Worm (Caenorhabditis elegans) whole organism, L4 larva: ENCODE data around the gene ZC13.1.

Source experiments
- Y105C5A.15 ChIP-seq: fragments of 200-800 bp; sonication (Bioruptor generic); IDR thresholded peaks from 2 replicates; pipeline ENCODE4 v1.3.6; 2022; ENCODE audit warnings: missing genetic modification characterization, missing compliant biosample characterization
- ctbp-1 ChIP-seq: fragments of 200-800 bp; sonication (Bioruptor generic); IDR thresholded peaks from 2 replicates; pipeline ENCODE4 v1.3.6; 2022; ENCODE audit warnings: missing genetic modification reagents, missing genetic modification characterization, missing compliant biosample characterization
- daf-12 ChIP-seq: fragments of 150-350 bp; optimal IDR thresholded peaks from 2 replicates; lab custom pipeline; 2014; ENCODE audit warnings: missing biosample characterization, missing genetic modification reagents, missing genetic modification characterization
- daf-19 ChIP-seq: fragments of 200-800 bp; sonication (Bioruptor generic); conservative IDR thresholded peaks from 2 replicates; pipeline ENCODE4 v1.3.6; 2022; ENCODE audit warnings: missing genetic modification characterization, missing compliant biosample characterization
- lsy-2 ChIP-seq, 2 experiments: fragments of 150-350 bp in 1 of 2; sonication (generic microtip) in 1 of 2; optimal IDR thresholded peaks; 2 replicates each; lab custom pipeline; 2014 to 2017; ENCODE audit warnings: missing biosample characterization in 2 of 2, missing genetic modification characterization in 2 of 2
- nhr-11 ChIP-seq: fragments of 150-350 bp; optimal IDR thresholded peaks from 2 replicates; lab custom pipeline; 2014; ENCODE audit warnings: missing biosample characterization, missing genetic modification characterization
- nhr-6 ChIP-seq: fragments of 150-350 bp; optimal IDR thresholded peaks from 2 replicates; lab custom pipeline; 2014; ENCODE audit warnings: missing biosample characterization, missing genetic modification characterization
- pha-4 ChIP-seq, 2 experiments: fragments of 150-350 bp in 1 of 2; fragments of 200-800 bp in 1 of 2; sonication (Bioruptor generic) in 1 of 2; IDR thresholded peaks in 1 of 2; optimal IDR thresholded peaks in 1 of 2; 2 replicates each; pipeline versions ENCODE4 v1.3.6 to Lab custom; 2014 to 2022; ENCODE audit warnings: missing genetic modification characterization in 2 of 2, missing genetic modification reagents in 2 of 2, missing biosample characterization in 1 of 2, missing compliant biosample characterization in 1 of 2
- skn-1 ChIP-seq: fragments of 150-350 bp; optimal IDR thresholded peaks from 2 replicates; lab custom pipeline; 2014; ENCODE audit warnings: missing biosample characterization, missing genetic modification characterization
- unc-130 ChIP-seq: sonication (generic microtip); optimal IDR thresholded peaks from 2 replicates; lab custom pipeline; 2016; ENCODE audit warnings: missing genetic modification reagents, missing genetic modification characterization, missing compliant biosample characterization
- zip-11 ChIP-seq: fragments of 200-800 bp; sonication (Bioruptor generic); IDR thresholded peaks from 2 replicates; pipeline ENCODE4 v1.3.6; 2022; ENCODE audit warnings: missing genetic modification characterization, missing compliant biosample characterization
- zip-2 ChIP-seq: fragments of 150-350 bp; optimal IDR thresholded peaks from 2 replicates; lab custom pipeline; 2014; ENCODE audit warnings: missing biosample characterization, missing genetic modification characterization

ce11 chrX:834478-834877 is 42.6 kb upstream of the ZC13.1 start, which contains the start of gene F39H12.1:
- TF ChIP-seq daf-19 (GFP tag; lab: Robert Waterston, UW) (no peak), zip-2 (tag; lab: Kevin White, UChicago) (no peak), lsy-2 (tag; optimal IDR thresholded peaks at IDR 0.05; lab: Kevin White, UChicago) (no peak), nhr-6 (tag; lab: Kevin White, UChicago) (no peak), pha-4 (GFP tag; IDR thresholded peaks at IDR 0.05; lab: Robert Waterston, UW) (no peak), pha-4 (tag; optimal IDR thresholded peaks at IDR 0.05; lab: Kevin White, UChicago) (no peak), zip-11 (no peak), skn-1 (tag; lab: Kevin White, UChicago) (no peak), daf-12 (tag; lab: Kevin White, UChicago) (no peak), unc-130 (no peak), ctbp-1 (no peak), Y105C5A.15 (GFP tag; lab: Robert Waterston, UW) (no peak), nhr-11 (tag; lab: Kevin White, UChicago) (no peak)
